Worm (Caenorhabditis elegans) whole organism, L3 larva: Measurements from ENCODE around the gene Y75B8A.33.

Experiments
- R02D3.7 ChIP-seq: fragments of 150-350 bp; optimal IDR thresholded peaks from 2 replicates; lab custom pipeline; 2014; ENCODE audit warnings: missing biosample characterization, missing genetic modification characterization
- ZK546.5 ChIP-seq: sonication (generic microtip); optimal IDR thresholded peaks from 2 replicates; lab custom pipeline; 2017; ENCODE audit warnings: missing biosample characterization, missing genetic modification characterization
- ama-1 ChIP-seq: fragments of 150-350 bp; optimal IDR thresholded peaks from 2 replicates; lab custom pipeline; 2018
- ceh-16 ChIP-seq: sonication (generic microtip); optimal IDR thresholded peaks from 2 replicates; lab custom pipeline; 2017; ENCODE audit warnings: missing biosample characterization, missing genetic modification characterization
- ceh-28 ChIP-seq: fragments of 150-350 bp; optimal IDR thresholded peaks from 2 replicates; lab custom pipeline; 2014; ENCODE audit warnings: missing biosample characterization, missing genetic modification reagents, missing genetic modification characterization
- ceh-82 ChIP-seq: fragments of 150-350 bp; optimal IDR thresholded peaks from 2 replicates; lab custom pipeline; 2014; ENCODE audit warnings: missing biosample characterization, missing genetic modification characterization
- daf-12 ChIP-seq: fragments of 150-350 bp; optimal IDR thresholded peaks from 2 replicates; lab custom pipeline; 2014; ENCODE audit warnings: missing biosample characterization, missing genetic modification reagents, missing genetic modification characterization
- elt-1 ChIP-seq: fragments of 150-350 bp; optimal IDR thresholded peaks from 2 replicates; lab custom pipeline; 2014; ENCODE audit warnings: missing biosample characterization, missing genetic modification characterization
- elt-2 ChIP-seq: sonication (generic microtip); optimal IDR thresholded peaks from 2 replicates; lab custom pipeline; 2016; ENCODE audit warnings: missing genetic modification reagents, mild to moderate bottlenecking, missing genetic modification characterization, missing compliant biosample characterization
- elt-3 ChIP-seq, 3 experiments: fragments of 150-350 bp in 1 of 3; sonication (generic microtip) in 2 of 3; optimal IDR thresholded peaks; 2 replicates in 2 of 3; 4 replicates in 1 of 3; lab custom pipeline; 2014 to 2017; ENCODE audit warnings: missing biosample characterization in 3 of 3, missing genetic modification characterization in 3 of 3
- fkh-10 ChIP-seq: sonication (generic microtip); optimal IDR thresholded peaks from 2 replicates; lab custom pipeline; 2017; ENCODE audit warnings: missing biosample characterization, missing genetic modification reagents, missing genetic modification characterization
- jun-1 ChIP-seq: fragments of 150-350 bp; optimal IDR thresholded peaks from 2 replicates; lab custom pipeline; 2014; ENCODE audit warnings: missing biosample characterization, missing genetic modification reagents, missing genetic modification characterization
- lin-15B ChIP-seq: fragments of 150-350 bp; optimal IDR thresholded peaks from 2 replicates; lab custom pipeline; 2014; ENCODE audit warnings: missing biosample characterization, missing genetic modification characterization
- lin-39 ChIP-seq: fragments of 150-350 bp; optimal IDR thresholded peaks from 2 replicates; lab custom pipeline; 2018; ENCODE audit warnings: missing biosample characterization, missing genetic modification reagents, missing genetic modification characterization
- lsy-12 ChIP-seq: sonication (generic microtip); optimal IDR thresholded peaks from 2 replicates; lab custom pipeline; 2016; ENCODE audit warnings: mild to moderate bottlenecking, missing genetic modification characterization, missing compliant biosample characterization
- mml-1 ChIP-seq: fragments of 150-350 bp; sonication (generic microtip); optimal IDR thresholded peaks from 3 replicates; lab custom pipeline; 2014; ENCODE audit warnings: missing biosample characterization, missing genetic modification characterization
- nfya-1 ChIP-seq: sonication (generic microtip); optimal IDR thresholded peaks from 2 replicates; lab custom pipeline; 2017; ENCODE audit warnings: missing genetic modification characterization, mild to moderate bottlenecking, missing compliant biosample characterization, antibody characterized with exemption, moderate library complexity; ENCODE audit not compliant: insufficient read depth
- nhr-12 ChIP-seq: fragments of 150-350 bp; optimal IDR thresholded peaks from 2 replicates; lab custom pipeline; 2014; ENCODE audit warnings: missing biosample characterization, missing genetic modification characterization
- nhr-23 ChIP-seq: fragments of 150-350 bp; optimal IDR thresholded peaks from 2 replicates; lab custom pipeline; 2014; ENCODE audit warnings: missing biosample characterization, missing genetic modification reagents, missing genetic modification characterization
- nhr-28 ChIP-seq: fragments of 150-350 bp; optimal IDR thresholded peaks from 2 replicates; lab custom pipeline; 2014; ENCODE audit warnings: missing biosample characterization, missing genetic modification characterization
- nhr-43 ChIP-seq: sonication (generic microtip); optimal IDR thresholded peaks from 2 replicates; lab custom pipeline; 2016; ENCODE audit warnings: mild to moderate bottlenecking, missing genetic modification characterization, missing compliant biosample characterization; ENCODE audit not compliant: poor library complexity, severe bottlenecking
- nhr-67 ChIP-seq: fragments of 150-350 bp; optimal IDR thresholded peaks from 2 replicates; lab custom pipeline; 2014; ENCODE audit warnings: missing biosample characterization, missing genetic modification characterization
- nhr-77 ChIP-seq: fragments of 150-350 bp; optimal IDR thresholded peaks from 2 replicates; lab custom pipeline; 2014; ENCODE audit warnings: missing biosample characterization, missing genetic modification characterization
- pha-4 ChIP-seq: fragments of 150-350 bp; optimal IDR thresholded peaks from 2 replicates; lab custom pipeline; 2014; ENCODE audit warnings: missing biosample characterization, missing genetic modification reagents, missing genetic modification characterization
- sea-2 ChIP-seq: fragments of 150-350 bp; sonication (generic microtip); optimal IDR thresholded peaks from 4 replicates; lab custom pipeline; 2014; ENCODE audit warnings: missing biosample characterization, missing genetic modification reagents, missing genetic modification characterization
- skn-1 ChIP-seq: fragments of 150-350 bp; optimal IDR thresholded peaks from 2 replicates; lab custom pipeline; 2014; ENCODE audit warnings: missing biosample characterization, missing genetic modification characterization
- tbx-2 ChIP-seq: sonication (generic microtip); optimal IDR thresholded peaks from 2 replicates; lab custom pipeline; 2016; ENCODE audit warnings: mild to moderate bottlenecking, missing genetic modification characterization, missing compliant biosample characterization
- unc-62 ChIP-seq: fragments of 150-350 bp; sonication (generic microtip); optimal IDR thresholded peaks from 4 replicates; lab custom pipeline; 2014; ENCODE audit warnings: missing biosample characterization, missing genetic modification reagents, missing genetic modification characterization
- zag-1 ChIP-seq: fragments of 150-350 bp; optimal IDR thresholded peaks from 2 replicates; lab custom pipeline; 2014; ENCODE audit warnings: missing biosample characterization, missing genetic modification characterization
- ztf-11 ChIP-seq: fragments of 150-350 bp; optimal IDR thresholded peaks from 2 replicates; lab custom pipeline; 2014; ENCODE audit warnings: missing biosample characterization, missing genetic modification characterization

Y75B8A.33 gene

DNA sequence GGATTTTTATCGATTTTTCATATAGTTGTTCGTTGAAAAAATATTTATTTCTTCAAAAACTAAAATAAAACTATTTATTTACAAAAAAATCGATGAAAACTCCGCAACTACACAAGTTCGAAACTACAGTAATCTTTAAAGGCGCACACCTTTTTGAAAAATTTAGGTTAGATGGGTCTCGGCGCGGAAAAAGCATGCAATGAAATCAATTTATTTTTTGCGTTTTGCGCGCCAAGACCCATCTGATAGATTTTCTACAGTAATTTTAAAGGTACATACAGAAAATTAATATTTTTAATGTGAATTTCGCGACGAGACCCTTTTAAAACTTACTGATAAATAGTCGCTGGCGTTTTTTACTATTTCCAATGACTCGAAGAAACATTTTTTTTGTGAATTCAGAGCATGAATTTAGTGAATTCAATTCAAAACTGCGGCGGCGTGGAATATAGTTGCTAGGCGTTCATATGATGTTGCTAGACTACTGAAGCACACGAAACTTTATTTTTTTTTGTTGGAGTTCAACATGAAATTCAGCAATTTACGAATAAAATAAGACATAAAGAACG is at the start of gene Y75B8A.33:
Gene Y75B8A.33 (minus strand): TSS at position 385 of the 569 bp plus-strand sequence.
- TF ChIP-seq sea-2 (no peak), elt-2 (tag; lab: Kevin White, UChicago) (peak; percentile 29), nhr-23 (tag; lab: Kevin White, UChicago) (peak; percentile 21), ama-1 (peak; percentile 63)

DNA sequence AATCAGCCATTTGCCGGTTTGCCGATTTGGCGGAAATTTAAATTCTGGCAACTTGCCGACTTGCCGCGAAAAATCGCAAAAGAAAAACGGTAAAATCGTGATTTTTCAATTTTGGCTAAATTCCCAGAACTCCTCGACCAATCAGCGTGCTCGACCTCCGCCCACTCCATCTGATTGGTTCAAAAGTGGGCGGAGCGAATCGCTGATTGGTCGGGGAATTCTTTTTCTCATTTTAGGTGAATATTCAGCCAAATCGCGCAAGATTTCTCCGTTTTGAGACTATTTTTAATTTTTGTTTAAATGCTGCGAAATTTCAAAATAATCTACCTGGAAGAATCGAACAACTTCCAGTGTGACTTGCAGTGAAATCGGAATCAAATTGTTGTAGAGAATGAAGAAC is 47.4 kb upstream of the Y75B8A.33 start:
- TF ChIP-seq nhr-77 (tag; lab: Kevin White, UChicago) (no peak), unc-62 (GFP tag; lab: Kevin White, UChicago) (no peak), nfya-1 (tag; lab: Kevin White, UChicago) (peak; percentile 91)

DNA sequence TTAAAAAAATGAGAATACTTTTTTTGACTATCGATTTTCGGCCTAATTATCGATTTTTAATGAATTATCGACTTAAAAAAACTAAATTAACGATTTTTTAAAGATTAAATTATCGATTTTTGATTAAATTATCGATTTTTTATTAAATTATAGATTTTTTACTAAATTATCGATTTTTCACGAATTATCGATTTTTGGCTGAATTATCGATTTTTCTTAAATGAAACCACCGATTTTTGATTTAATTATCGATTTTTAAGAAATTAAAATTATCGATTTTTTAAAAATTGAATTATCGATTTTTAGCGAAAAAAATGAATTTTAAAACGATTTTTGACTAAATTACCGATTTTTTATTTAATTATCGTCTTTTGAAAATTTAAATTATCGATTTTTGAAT is 44.5 kb upstream of the Y75B8A.33 start:
- TF ChIP-seq ceh-28 (tag; lab: Kevin White, UChicago) (peak; percentile 98), nfya-1 (tag; lab: Kevin White, UChicago) (no peak), fkh-10 (no peak)

DNA sequence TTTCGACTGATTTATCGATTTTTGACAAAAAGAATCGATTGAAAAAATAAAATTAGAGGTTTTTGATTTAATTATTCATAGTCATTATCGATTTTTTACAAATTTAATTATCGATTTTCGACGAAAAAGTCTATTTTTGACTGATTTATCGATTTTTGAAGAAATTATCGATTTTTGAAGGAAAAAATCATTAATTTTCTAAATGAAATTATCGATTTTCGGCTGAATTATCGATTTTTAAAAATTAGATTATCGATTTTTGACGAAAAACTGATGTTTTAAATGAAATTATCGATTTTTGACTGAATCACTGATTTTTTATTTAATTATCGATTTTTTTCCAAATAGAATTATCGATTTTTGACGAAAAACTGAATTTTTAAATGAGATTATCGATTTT is 43.9 kb upstream of the Y75B8A.33 start:
- TF ChIP-seq ceh-28 (tag; lab: Kevin White, UChicago) = peak; percentile 97
- no peak for TF ChIP-seq skn-1 (tag; lab: Kevin White, UChicago)
- TF ChIP-seq, all 47 proteins: peak for 1

DNA sequence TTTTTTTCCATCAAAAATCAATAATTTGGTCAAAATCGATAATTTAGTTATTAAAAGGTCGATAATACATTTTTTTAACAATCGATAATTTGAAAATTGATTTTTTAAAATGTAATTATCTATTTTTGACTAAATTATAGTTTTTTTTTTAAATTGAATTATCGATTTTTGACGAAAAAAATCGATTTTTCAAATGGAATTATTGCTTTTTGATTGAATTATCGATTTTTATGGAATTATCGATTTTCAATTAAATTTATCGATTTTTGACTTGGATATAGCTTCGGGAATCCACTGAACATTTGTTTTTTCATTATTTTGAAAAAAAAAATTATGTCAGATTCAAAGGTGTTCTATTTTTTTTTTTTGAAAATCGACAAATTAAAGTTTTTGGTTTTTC is 43.1 kb upstream of the Y75B8A.33 start:
- TF ChIP-seq lsy-12 (tag; lab: Kevin White, UChicago) = no peak
- TF ChIP-seq unc-62 (GFP tag; lab: Kevin White, UChicago) = no peak
- TF ChIP-seq ceh-28 (tag; lab: Kevin White, UChicago) = peak; percentile 93

DNA sequence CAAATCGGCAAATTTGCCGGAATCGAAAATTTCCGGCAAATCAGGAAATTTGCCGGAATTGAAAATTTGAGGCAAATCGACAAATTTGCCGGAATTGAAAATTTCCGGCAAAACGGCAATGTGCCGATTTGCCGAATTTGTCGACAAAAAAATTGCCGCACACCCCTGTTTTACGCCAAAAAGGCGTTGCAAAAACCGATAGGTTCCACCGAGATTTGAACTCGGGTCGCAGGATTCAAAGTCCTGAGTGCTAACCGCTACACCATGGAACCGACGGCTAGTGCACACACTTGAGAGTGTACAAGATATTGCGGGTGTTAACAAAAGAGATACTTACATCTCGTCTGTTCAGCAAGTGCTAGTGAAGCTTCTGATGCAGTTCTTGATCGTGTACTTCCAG is 32.5 kb upstream of the Y75B8A.33 start:
- TF ChIP-seq ztf-11 (tag; lab: Kevin White, UChicago) (no peak), ceh-16 (tag; lab: Kevin White, UChicago) (no peak), tbx-2 (tag; lab: Kevin White, UChicago) (no peak), nfya-1 (tag; lab: Kevin White, UChicago) (peak; percentile 21), nhr-43 (tag; lab: Kevin White, UChicago) (peak; percentile 37), lin-15B (tag; lab: Kevin White, UChicago) (peak; percentile 26), lsy-12 (tag; lab: Kevin White, UChicago) (peak; percentile 27)

DNA sequence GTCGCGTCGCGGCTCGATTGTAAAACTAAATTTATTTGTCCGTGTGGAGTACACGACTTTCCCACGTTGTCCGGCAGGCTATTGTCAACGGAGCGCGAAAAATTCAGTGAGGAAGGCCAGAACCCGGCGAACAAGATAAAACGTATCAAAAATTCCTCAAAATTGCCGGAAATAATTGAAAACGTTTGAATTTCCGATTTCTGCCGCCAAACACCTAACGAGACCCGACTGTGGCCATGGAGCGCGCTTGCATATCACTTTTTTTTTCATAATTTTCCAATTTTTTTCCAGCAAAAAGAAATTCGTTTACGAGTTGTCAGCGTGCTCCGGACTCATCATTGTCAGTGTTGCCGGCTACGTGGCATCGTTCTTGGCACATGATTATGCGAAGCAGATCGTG is 31.3 kb upstream of the Y75B8A.33 start:
- TF ChIP-seq daf-12 (tag; lab: Kevin White, UChicago) (no peak), nfya-1 (tag; lab: Kevin White, UChicago) (no peak), zag-1 (no peak)

DNA sequence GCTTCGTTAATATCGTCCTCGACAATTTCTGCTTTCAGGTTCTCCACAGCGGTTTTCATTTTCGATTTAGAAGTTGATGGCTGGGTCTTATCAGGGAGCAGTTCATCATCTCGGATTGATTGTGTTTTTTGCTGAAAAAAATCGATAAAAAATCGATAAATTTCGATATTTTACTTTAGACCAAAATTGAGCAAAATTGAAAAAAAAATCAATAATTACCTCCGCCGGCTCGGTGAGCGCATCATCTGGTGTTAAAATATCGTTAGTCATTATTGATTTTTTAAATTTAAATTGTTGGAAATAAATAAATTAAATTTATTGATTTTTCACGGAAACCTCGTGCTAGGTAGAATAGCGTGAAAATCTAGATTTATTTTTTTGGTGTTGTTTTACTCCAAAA is 27.9 kb upstream of the Y75B8A.33 start, which contains the start of gene Y49E10.10:
Gene Y49E10.10 (plus strand): TSS at position 381 of the 400 bp plus-strand sequence.
- TF ChIP-seq lsy-12 (tag; lab: Kevin White, UChicago) (no peak), ceh-28 (tag; lab: Kevin White, UChicago) (peak; percentile 90)

DNA sequence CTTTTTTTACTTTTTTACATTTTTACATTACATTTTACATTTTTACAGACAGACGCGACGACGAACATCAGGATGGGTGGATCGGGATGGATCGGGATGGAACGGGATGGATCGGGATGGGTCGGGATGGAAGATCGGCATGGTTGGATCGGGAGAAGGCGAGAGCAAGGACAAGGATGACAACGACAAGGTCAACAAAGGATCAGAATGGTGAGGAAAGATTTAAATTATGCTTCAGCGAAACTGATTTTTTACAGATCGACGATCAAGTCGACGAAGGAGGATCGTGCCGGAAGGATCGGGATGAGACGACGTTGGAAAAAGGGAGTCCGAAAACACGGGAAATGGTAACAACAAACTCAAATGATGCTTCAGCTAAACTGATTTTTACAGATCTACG is 20.9 kb upstream of the Y75B8A.33 start:
- TF ChIP-seq elt-3 (tag; optimal IDR thresholded peaks at IDR 0.05; lab: Kevin White, UChicago) (no peak), pha-4 (tag; lab: Kevin White, UChicago) (no peak), jun-1 (tag; lab: Kevin White, UChicago) (no peak), R02D3.7 (tag; lab: Kevin White, UChicago) (no peak), ZK546.5 (no peak), fkh-10 (no peak), nhr-23 (tag; lab: Kevin White, UChicago) (no peak), lin-39 (tag; lab: Kevin White, UChicago) (no peak), nhr-67 (no peak), elt-1 (no peak), nhr-28 (tag; lab: Kevin White, UChicago) (no peak), ceh-82 (no peak), nfya-1 (tag; lab: Kevin White, UChicago) (no peak), nhr-12 (no peak), elt-2 (tag; lab: Kevin White, UChicago) (no peak), ama-1 (no peak), mml-1 (tag; lab: Kevin White, UChicago) (no peak), unc-62 (GFP tag; lab: Kevin White, UChicago) (no peak), tbx-2 (tag; lab: Kevin White, UChicago) (no peak), ceh-16 (tag; lab: Kevin White, UChicago) (no peak)
